Fruit fly (Drosophila melanogaster) whole organism, embryonic: ENCODE results near the gene CG9737.
A peak's percentile ranks its signal among the peaks of the same experiment; 100 is the strongest.

ENCODE experiments used
- C15 ChIP-seq: fragments of 200-800 bp; sonication (Bioruptor generic); IDR thresholded peaks from 3 replicates; pipeline ENCODE4 v1.3.6; 2022; ENCODE audit warnings: missing biosample characterization, missing genetic modification characterization
- CG10321 ChIP-seq: fragments of 200-800 bp; sonication (Bioruptor generic); IDR thresholded peaks from 2 replicates; pipeline ENCODE4 v1.3.6; 2022; ENCODE audit warnings: missing biosample characterization, missing genetic modification characterization
- CG11398 ChIP-seq: fragments of 200-800 bp; sonication (Bioruptor generic); optimal IDR thresholded peaks from 2 replicates; lab custom pipeline; 2016; ENCODE audit warnings: missing biosample characterization, missing genetic modification characterization
- CG12769 ChIP-seq: fragments of 200-800 bp; sonication (Bioruptor generic); optimal IDR thresholded peaks from 2 replicates; lab custom pipeline; 2019; ENCODE audit warnings: missing biosample characterization, mild to moderate bottlenecking, missing genetic modification characterization, moderate library complexity
- CG14050 ChIP-seq: fragments of 200-800 bp; sonication (Bioruptor generic); IDR thresholded peaks from 3 replicates; pipeline ENCODE4 v1.3.6; 2022; ENCODE audit warnings: missing biosample characterization, missing genetic modification characterization
- CG16863 ChIP-seq: fragments of 200-800 bp; sonication (Bioruptor generic); optimal IDR thresholded peaks from 3 replicates; lab custom pipeline; 2016; ENCODE audit warnings: missing biosample characterization, missing genetic modification characterization
- CG30431 ChIP-seq: fragments of 200-800 bp; sonication (Bioruptor generic); optimal IDR thresholded peaks from 2 replicates; lab custom pipeline; 2017; ENCODE audit warnings: missing biosample characterization, missing genetic modification characterization
- CG4328 ChIP-seq: fragments of 200-800 bp; sonication (Bioruptor generic); optimal IDR thresholded peaks from 3 replicates; lab custom pipeline; 2017; ENCODE audit warnings: missing biosample characterization, missing genetic modification reagents, missing genetic modification characterization
- CG4707 ChIP-seq: fragments of 200-800 bp; sonication (Bioruptor generic); optimal IDR thresholded peaks from 2 replicates; lab custom pipeline; 2018; ENCODE audit warnings: missing biosample characterization, mild to moderate bottlenecking, missing genetic modification characterization, moderate library complexity
- CG6654 ChIP-seq: fragments of 200-800 bp; sonication (Bioruptor generic); optimal IDR thresholded peaks from 2 replicates; lab custom pipeline; 2017; ENCODE audit warnings: missing biosample characterization, mild to moderate bottlenecking, missing genetic modification characterization
- CG6813 ChIP-seq: fragments of 200-800 bp; sonication (Bioruptor generic); optimal IDR thresholded peaks from 2 replicates; lab custom pipeline; 2017; ENCODE audit warnings: missing biosample characterization, missing genetic modification characterization, mild to moderate bottlenecking, moderate library complexity, missing genetic modification reagents
- CG7357 ChIP-seq: fragments of 200-800 bp; sonication (Bioruptor generic); IDR thresholded peaks from 3 replicates; pipeline ENCODE4 v1.3.6; 2022; ENCODE audit warnings: missing biosample characterization, missing genetic modification characterization
- CG7745 ChIP-seq: fragments of 200-800 bp; sonication (Bioruptor generic); optimal IDR thresholded peaks from 2 replicates; lab custom pipeline; 2018; ENCODE audit warnings: missing biosample characterization, mild to moderate bottlenecking, missing genetic modification characterization, moderate library complexity
- CG8765 ChIP-seq: fragments of 200-800 bp; sonication (Bioruptor generic); IDR thresholded peaks from 2 replicates; pipeline ENCODE4 v1.3.6; 2022; ENCODE audit warnings: missing biosample characterization, missing genetic modification characterization
- CTCF ChIP-seq: fragments of 200-800 bp; sonication (Bioruptor generic); optimal IDR thresholded peaks from 2 replicates; lab custom pipeline; 2017; ENCODE audit warnings: missing biosample characterization, mild to moderate bottlenecking, missing genetic modification characterization, moderate library complexity
- CrebB ChIP-seq: fragments of 200-800 bp; sonication (Bioruptor generic); optimal IDR thresholded peaks from 3 replicates; lab custom pipeline; 2018; ENCODE audit warnings: missing biosample characterization, mild to moderate bottlenecking, missing genetic modification characterization
- Dad ChIP-seq: fragments of 200-800 bp; sonication (Bioruptor generic); optimal IDR thresholded peaks from 3 replicates; lab custom pipeline; 2016; ENCODE audit warnings: missing biosample characterization, missing genetic modification characterization
- Dek ChIP-seq: fragments of 200-800 bp; sonication (Bioruptor generic); optimal IDR thresholded peaks from 3 replicates; lab custom pipeline; 2019; ENCODE audit warnings: missing biosample characterization, mild to moderate bottlenecking, missing genetic modification characterization, moderate library complexity
- Dip3 ChIP-seq: fragments of 200-800 bp; sonication (Bioruptor generic); optimal IDR thresholded peaks from 3 replicates; lab custom pipeline; 2016; ENCODE audit warnings: missing biosample characterization, missing genetic modification characterization
- GATAe ChIP-seq: fragments of 200-800 bp; sonication (Bioruptor generic); conservative IDR thresholded peaks from 2 replicates; pipeline ENCODE4 v1.3.6; 2022; ENCODE audit warnings: missing biosample characterization, missing genetic modification characterization
- HLH54F ChIP-seq: fragments of 200-800 bp; sonication (Bioruptor generic); optimal IDR thresholded peaks from 3 replicates; lab custom pipeline; 2016; ENCODE audit warnings: missing biosample characterization, missing genetic modification characterization
- Myb ChIP-seq: fragments of 200-800 bp; sonication (Bioruptor generic); optimal IDR thresholded peaks from 2 replicates; lab custom pipeline; 2016; ENCODE audit warnings: missing biosample characterization, missing genetic modification characterization
- Nf-YB ChIP-seq: fragments of 200-800 bp; sonication (Bioruptor generic); optimal IDR thresholded peaks from 3 replicates; lab custom pipeline; 2019; ENCODE audit warnings: missing biosample characterization, mild to moderate bottlenecking, missing genetic modification characterization, moderate library complexity
- Rx ChIP-seq: fragments of 200-800 bp; sonication (Bioruptor generic); IDR thresholded peaks from 2 replicates; pipeline ENCODE4 v1.3.6; 2022; ENCODE audit warnings: missing biosample characterization, missing genetic modification characterization
- amos ChIP-seq: fragments of 200-800 bp; sonication (Bioruptor generic); IDR thresholded peaks from 2 replicates; pipeline ENCODE4 v1.3.6; 2022; ENCODE audit warnings: missing biosample characterization, missing genetic modification characterization; ENCODE audit not compliant: partially characterized antibody
- bab2 ChIP-seq: fragments of 200-800 bp; sonication (Bioruptor generic); optimal IDR thresholded peaks from 2 replicates; lab custom pipeline; 2016; ENCODE audit warnings: missing biosample characterization, missing genetic modification characterization
- bcd ChIP-seq: fragments of 200-800 bp; sonication (Bioruptor generic); optimal IDR thresholded peaks from 2 replicates; lab custom pipeline; 2017; ENCODE audit warnings: missing biosample characterization, mild to moderate bottlenecking, missing genetic modification characterization
- bowl ChIP-seq: fragments of 200-800 bp; sonication (Bioruptor generic); IDR thresholded peaks from 2 replicates; pipeline ENCODE4 v1.3.6; 2022; ENCODE audit warnings: missing biosample characterization, missing genetic modification characterization
- chif ChIP-seq, 2 experiments: fragments of 200-800 bp; sonication (Bioruptor generic); optimal IDR thresholded peaks; 3 replicates each; lab custom pipeline; 2016; ENCODE audit warnings: missing biosample characterization in 2 of 2, missing genetic modification characterization in 2 of 2
- chn ChIP-seq: fragments of 200-800 bp; sonication (Bioruptor generic); optimal IDR thresholded peaks from 2 replicates; lab custom pipeline; 2016; ENCODE audit warnings: missing biosample characterization, missing genetic modification characterization
- corto ChIP-seq: fragments of 200-800 bp; sonication (Bioruptor generic); optimal IDR thresholded peaks from 2 replicates; lab custom pipeline; 2016; ENCODE audit warnings: missing biosample characterization, mild to moderate bottlenecking, missing genetic modification characterization, moderate library complexity
- crc ChIP-seq: fragments of 200-800 bp; sonication (Bioruptor generic); optimal IDR thresholded peaks from 2 replicates; lab custom pipeline; 2016; ENCODE audit warnings: missing biosample characterization, missing genetic modification characterization
- en ChIP-seq: fragments of 200-800 bp; sonication (Bioruptor generic); optimal IDR thresholded peaks from 2 replicates; lab custom pipeline; 2016; ENCODE audit warnings: missing biosample characterization, missing genetic modification characterization
- gcm2 ChIP-seq: fragments of 200-800 bp; sonication (Bioruptor generic); optimal IDR thresholded peaks from 2 replicates; lab custom pipeline; 2016; ENCODE audit warnings: missing biosample characterization, missing genetic modification characterization
- gfzf ChIP-seq: fragments of 200-800 bp; sonication (Bioruptor generic); optimal IDR thresholded peaks from 2 replicates; lab custom pipeline; 2016; ENCODE audit warnings: missing biosample characterization, mild to moderate bottlenecking, missing genetic modification characterization, moderate library complexity
- hbn ChIP-seq: fragments of 200-800 bp; sonication (Bioruptor generic); IDR thresholded peaks from 2 replicates; pipeline ENCODE4 v1.3.6; 2022; ENCODE audit warnings: missing biosample characterization, missing genetic modification characterization; ENCODE audit not compliant: partially characterized antibody
- her ChIP-seq: fragments of 200-800 bp; sonication (Bioruptor generic); optimal IDR thresholded peaks from 2 replicates; lab custom pipeline; 2016; ENCODE audit warnings: missing biosample characterization, missing genetic modification characterization
- insv ChIP-seq, 2 experiments: fragments of 200-800 bp; sonication (Bioruptor generic); optimal IDR thresholded peaks; 3 replicates each; lab custom pipeline; 2016 to 2018; ENCODE audit warnings: missing biosample characterization in 2 of 2, missing genetic modification characterization in 2 of 2
- jing ChIP-seq: fragments of 200-800 bp; sonication (Bioruptor generic); optimal IDR thresholded peaks from 2 replicates; lab custom pipeline; 2018; ENCODE audit warnings: missing biosample characterization, mild to moderate bottlenecking, missing genetic modification characterization
- kah ChIP-seq: fragments of 200-800 bp; sonication (Bioruptor generic); optimal IDR thresholded peaks from 2 replicates; lab custom pipeline; 2018; ENCODE audit warnings: missing biosample characterization, mild to moderate bottlenecking, missing genetic modification characterization
- ken ChIP-seq: fragments of 200-800 bp; sonication (Bioruptor generic); IDR thresholded peaks from 3 replicates; pipeline ENCODE4 v1.3.6; 2022; ENCODE audit warnings: missing biosample characterization, missing genetic modification characterization
- lab ChIP-seq: fragments of 200-800 bp; sonication (Bioruptor generic); optimal IDR thresholded peaks from 3 replicates; lab custom pipeline; 2017; ENCODE audit warnings: missing biosample characterization, missing genetic modification characterization, mild to moderate bottlenecking, moderate library complexity, missing genetic modification reagents
- pb ChIP-seq: fragments of 200-800 bp; sonication (Bioruptor generic); optimal IDR thresholded peaks from 3 replicates; lab custom pipeline; 2016; ENCODE audit warnings: missing biosample characterization, missing genetic modification characterization
- ro ChIP-seq: fragments of 200-800 bp; sonication (Bioruptor generic); IDR thresholded peaks from 2 replicates; pipeline ENCODE4 v1.3.6; 2022; ENCODE audit warnings: missing biosample characterization, missing genetic modification characterization
- sc ChIP-seq, 3 experiments: fragments of >200 bp in 2 of 3; fragments of 200-800 bp in 1 of 3; sonication (Bioruptor generic) in 1 of 3; optimal IDR thresholded peaks; 2 replicates in 2 of 3; 3 replicates in 1 of 3; lab custom pipeline; 2017; ENCODE audit warnings: mild to moderate bottlenecking in 1 of 3, missing biosample characterization in 1 of 3, missing genetic modification characterization in 1 of 3, missing genetic modification reagents in 1 of 3
- sima ChIP-seq: fragments of 200-800 bp; sonication (Bioruptor generic); optimal IDR thresholded peaks from 2 replicates; lab custom pipeline; 2016; ENCODE audit warnings: missing biosample characterization, missing genetic modification characterization
- ssp ChIP-seq: fragments of 200-800 bp; sonication (Bioruptor generic); IDR thresholded peaks from 2 replicates; pipeline ENCODE4 v1.3.6; 2022; ENCODE audit warnings: missing biosample characterization, missing genetic modification characterization
- tin ChIP-seq: fragments of 200-800 bp; sonication (Bioruptor generic); optimal IDR thresholded peaks from 3 replicates; lab custom pipeline; 2016; ENCODE audit warnings: missing biosample characterization, missing genetic modification characterization
- vfl ChIP-seq: fragments of 200-800 bp; sonication (Bioruptor generic); optimal IDR thresholded peaks from 2 replicates; lab custom pipeline; 2016; ENCODE audit warnings: missing biosample characterization, missing genetic modification characterization
- wdn ChIP-seq: fragments of 200-800 bp; sonication (Bioruptor generic); IDR thresholded peaks from 2 replicates; pipeline ENCODE4 v1.3.6; 2022; ENCODE audit warnings: missing biosample characterization, missing genetic modification characterization
- wek ChIP-seq: fragments of 200-800 bp; sonication (Bioruptor generic); optimal IDR thresholded peaks from 3 replicates; lab custom pipeline; 2018; ENCODE audit warnings: missing biosample characterization, mild to moderate bottlenecking, missing genetic modification characterization, moderate library complexity
- yki ChIP-seq: fragments of >200 bp; optimal IDR thresholded peaks from 3 replicates; lab custom pipeline; 2018
- zfh2 ChIP-seq: fragments of 200-800 bp; sonication (Bioruptor generic); optimal IDR thresholded peaks from 2 replicates; lab custom pipeline; 2016; ENCODE audit warnings: missing biosample characterization, missing genetic modification characterization

Gene CG9737

DNA sequence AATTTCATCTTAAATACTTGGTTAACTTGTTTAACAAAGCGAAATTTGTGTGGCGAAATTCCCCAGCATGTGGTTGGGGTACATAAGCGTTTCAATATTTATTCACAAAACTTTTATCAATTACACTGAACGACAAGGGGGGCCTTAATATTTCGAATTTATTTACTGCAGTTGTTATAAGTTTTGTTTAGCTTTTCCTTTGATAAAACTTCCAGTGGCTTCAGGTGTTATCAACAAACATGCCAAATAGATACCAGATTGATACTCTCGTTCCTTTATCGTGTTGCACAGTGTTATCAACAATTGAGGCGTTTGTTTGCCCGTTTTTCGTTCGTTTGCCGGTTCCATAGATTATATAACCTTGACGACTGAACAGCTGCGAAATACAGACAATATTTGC lies 37.2 kb upstream of the CG9737 start (continued):
- no peak for TF ChIP-seq chn (GFP tag; lab: Kevin White, UChicago)
- TF ChIP-seq Dip3, result peak; percentile 27
- no peak for TF ChIP-seq wdn (GFP tag; lab: Robert Waterston, UW)
- TF ChIP-seq GATAe (GFP tag; lab: Robert Waterston, UW), result no peak
- no peak for TF ChIP-seq CG11398
- TF ChIP-seq Dad, result no peak
- no peak for TF ChIP-seq CTCF (GFP tag; lab: Kevin White, UChicago)
- no peak for TF ChIP-seq ro (GFP tag; lab: Robert Waterston, UW)
- no peak for TF ChIP-seq CG8765 (GFP tag; lab: Robert Waterston, UW)
- TF ChIP-seq Rx (GFP tag; lab: Robert Waterston, UW), result no peak
- TF ChIP-seq CG4328 (GFP tag; lab: Kevin White, UChicago), result no peak
- TF ChIP-seq Myb, result no peak
- TF ChIP-seq pb (GFP tag; lab: Kevin White, UChicago), result no peak
- peak; percentile 3 for TF ChIP-seq CG16863 (GFP tag; lab: Kevin White, UChicago)
- no peak for TF ChIP-seq jing
- no peak for TF ChIP-seq en (GFP tag; lab: Kevin White, UChicago)
- no peak for TF ChIP-seq CG10321 (GFP tag; lab: Robert Waterston, UW)
- TF ChIP-seq CG12769, result peak; percentile 4
- no peak for TF ChIP-seq amos (GFP tag; lab: Robert Waterston, UW)
- no peak for TF ChIP-seq vfl
- TF ChIP-seq tin (GFP tag; lab: Kevin White, UChicago), result no peak
- TF ChIP-seq ssp (GFP tag; lab: Robert Waterston, UW), result no peak
- TF ChIP-seq CG7745, result no peak
- no peak for TF ChIP-seq gcm2 (GFP tag; lab: Kevin White, UChicago)
- no peak for TF ChIP-seq bowl
- no peak for TF ChIP-seq CG6654 (GFP tag; lab: Kevin White, UChicago)
- no peak for TF ChIP-seq CG6813 (GFP tag; lab: Kevin White, UChicago)
- TF ChIP-seq bab2, result no peak
- no peak for TF ChIP-seq crc (GFP tag; lab: Kevin White, UChicago)
- TF ChIP-seq Dek (tag; lab: Kevin White, UChicago), result no peak
- no peak for TF ChIP-seq yki (lab: Kevin White, UChicago)
- TF ChIP-seq lab (GFP tag; lab: Kevin White, UChicago), result peak; percentile 65
- no peak for TF ChIP-seq gfzf (GFP tag; lab: Kevin White, UChicago)
- TF ChIP-seq kah (GFP tag; lab: Kevin White, UChicago), result no peak
- no peak for TF ChIP-seq chif (GFP tag; optimal IDR thresholded peaks at IDR 0.05; lab: Kevin White, UChicago)
- TF ChIP-seq sima (GFP tag; lab: Kevin White, UChicago), result no peak
- no peak for TF ChIP-seq sc (optimal IDR thresholded peaks at IDR 0.05; lab: Kevin White, UChicago)
- no peak for TF ChIP-seq sc (GFP tag; optimal IDR thresholded peaks at IDR 0.05; lab: Kevin White, UChicago)
- TF ChIP-seq CG30431 (GFP tag; lab: Kevin White, UChicago), result no peak
- peak; percentile 17 for TF ChIP-seq corto
- no peak for TF ChIP-seq wek (GFP tag; lab: Kevin White, UChicago)
- no peak for TF ChIP-seq insv (GFP tag; optimal IDR thresholded peaks at IDR 0.05; lab: Kevin White, UChicago)
- TF ChIP-seq hbn (GFP tag; lab: Robert Waterston, UW), result no peak
- TF ChIP-seq ken (GFP tag; lab: Robert Waterston, UW), result no peak
- TF ChIP-seq CrebB (tag; lab: Kevin White, UChicago), result no peak
- peak; percentile 52 for TF ChIP-seq zfh2 (GFP tag; lab: Kevin White, UChicago)
- TF ChIP-seq CG4707 (GFP tag; lab: Kevin White, UChicago), result no peak
- no peak for TF ChIP-seq C15 (GFP tag; lab: Robert Waterston, UW)
- TF ChIP-seq HLH54F (GFP tag; lab: Kevin White, UChicago), result peak; percentile 32
- TF ChIP-seq her (GFP tag; lab: Kevin White, UChicago), result no peak
- no peak for TF ChIP-seq CG14050 (GFP tag; lab: Robert Waterston, UW)
- peak; percentile 24 for TF ChIP-seq bcd (GFP tag; lab: Kevin White, UChicago)
- no peak for TF ChIP-seq Nf-YB
- no peak for TF ChIP-seq CG7357 (GFP tag; lab: Robert Waterston, UW)
